Worm (Caenorhabditis elegans) whole organism, L1 larva: Measurements from ENCODE around the gene ddx-19.

Experiments
- F16B12.6 ChIP-seq: fragments of 150-350 bp; optimal IDR thresholded peaks from 2 replicates; lab custom pipeline; 2014; ENCODE audit warnings: missing biosample characterization, missing genetic modification characterization
- ama-1 ChIP-seq: fragments of 150-350 bp; optimal IDR thresholded peaks from 2 replicates; lab custom pipeline; 2014
- fkh-10 ChIP-seq: sonication (generic microtip); optimal IDR thresholded peaks from 2 replicates; lab custom pipeline; 2017; ENCODE audit warnings: missing biosample characterization, missing genetic modification reagents, missing genetic modification characterization
- lir-3 ChIP-seq: sonication (generic microtip); optimal IDR thresholded peaks from 2 replicates; lab custom pipeline; 2016; ENCODE audit warnings: mild to moderate bottlenecking, missing genetic modification characterization, moderate library complexity, missing compliant biosample characterization; ENCODE audit not compliant: poor library complexity
- mdl-1 ChIP-seq, 2 experiments: fragments of 150-350 bp; optimal IDR thresholded peaks; 2 replicates each; lab custom pipeline; 2014 to 2017; ENCODE audit warnings: missing biosample characterization in 2 of 2, missing genetic modification characterization in 2 of 2, inconsistent platforms in 1 of 2
- nhr-84 ChIP-seq: sonication (generic microtip); optimal IDR thresholded peaks from 2 replicates; lab custom pipeline; 2017; ENCODE audit warnings: missing biosample characterization, missing genetic modification characterization
- nhr-90 ChIP-seq: sonication (generic microtip); optimal IDR thresholded peaks from 2 replicates; lab custom pipeline; 2016; ENCODE audit warnings: mild to moderate bottlenecking, missing genetic modification characterization, missing compliant biosample characterization; ENCODE audit not compliant: poor library complexity
- zag-1 ChIP-seq: fragments of 150-350 bp; optimal IDR thresholded peaks from 2 replicates; lab custom pipeline; 2014; ENCODE audit warnings: missing biosample characterization, missing genetic modification characterization

DNA sequence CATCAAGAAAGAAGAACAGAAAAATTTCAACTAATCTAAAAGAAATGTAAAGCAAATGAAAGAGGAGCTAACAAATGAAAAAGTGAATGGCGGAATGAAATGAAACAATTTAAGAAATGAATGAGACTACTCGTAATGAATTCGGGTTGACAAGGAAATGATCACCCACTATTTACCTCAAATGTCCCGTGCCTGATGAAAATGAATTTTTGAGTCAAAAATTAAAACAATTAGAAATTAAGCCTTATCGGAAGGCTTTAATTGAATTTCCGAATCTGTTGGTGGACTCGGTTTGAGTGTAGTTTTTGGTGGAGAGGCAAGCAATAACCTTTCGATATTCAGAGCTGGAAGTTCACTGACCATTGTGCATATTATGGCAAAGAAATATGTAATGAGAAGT lies 35.7 kb upstream of the ddx-19 start:
- TF ChIP-seq lir-3 (tag; lab: Kevin White, UChicago) (no peak), fkh-10 (GFP tag; lab: Kevin White, UChicago) (no peak), zag-1 (tag; lab: Kevin White, UChicago) (no peak), nhr-84 (no peak), F16B12.6 (tag; lab: Kevin White, UChicago) (no peak), ama-1 (lab: Kevin White, UChicago) (no peak), nhr-90 (tag; lab: Kevin White, UChicago) (no peak), mdl-1 (tag; optimal IDR thresholded peaks at IDR 0.05; lab: Kevin White, UChicago) (no peak)
